Fruit fly (Drosophila melanogaster): ENCODE data around the gene Klp10A.
"Not testable (repeated sequence)": the region's sequence is repeated elsewhere in the genome, so short reads cannot be mapped to it uniquely, and the experiment has no call there.

Gene Klp10A

DNA sequence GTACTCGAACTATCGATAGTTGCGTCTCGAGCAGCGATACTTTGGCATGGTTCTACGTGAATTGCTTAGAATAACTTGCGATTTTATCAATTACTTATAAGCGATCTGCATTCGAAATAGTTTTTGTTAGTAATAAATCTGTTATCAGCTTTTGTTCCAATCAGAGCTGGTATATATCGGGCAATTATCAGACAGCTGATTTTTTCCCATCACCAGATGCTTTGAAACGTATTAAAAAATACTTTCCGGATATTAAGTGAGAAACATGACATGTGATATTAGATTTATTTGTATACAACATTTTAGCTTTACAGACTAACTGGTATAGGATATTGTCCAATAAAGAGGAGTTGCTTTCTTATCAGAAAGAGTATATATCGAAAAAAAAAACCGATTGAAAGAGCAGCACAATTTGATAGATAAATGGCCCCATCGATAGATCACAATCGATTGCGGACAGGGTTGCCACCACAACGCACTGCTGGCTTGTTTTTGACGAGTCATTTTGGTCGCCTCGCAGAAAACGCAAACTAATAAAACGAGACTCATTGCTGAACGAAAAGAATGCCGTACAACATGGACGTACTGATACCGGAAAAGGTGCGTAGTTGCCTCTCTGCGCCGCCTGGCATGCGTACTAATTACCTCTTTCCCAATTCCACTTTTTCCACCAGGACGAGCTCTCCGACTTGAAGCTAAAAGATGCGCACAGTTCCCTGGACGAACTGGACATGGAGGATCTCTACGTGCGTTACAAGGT is 12.0 kb downstream of the Klp10A start, which contains the start of gene Rpt3:
TSS of gene Rpt3 (plus strand) at position 353 of the 760 bp plus-strand sequence.
- no peak for TF ChIP-seq h (optimal IDR thresholded peaks at IDR 0.05)
- TF ChIP-seq insv (optimal IDR thresholded peaks at IDR 0.05): no peak
- TF ChIP-seq ttk (optimal IDR thresholded peaks at IDR 0.05): no peak
- TF ChIP-seq Myc (optimal IDR thresholded peaks at IDR 0.05): no peak
- TF ChIP-seq Sin3A (optimal IDR thresholded peaks at IDR 0.05): no peak
- TF ChIP-seq psq (optimal IDR thresholded peaks at IDR 0.05): no peak

DNA sequence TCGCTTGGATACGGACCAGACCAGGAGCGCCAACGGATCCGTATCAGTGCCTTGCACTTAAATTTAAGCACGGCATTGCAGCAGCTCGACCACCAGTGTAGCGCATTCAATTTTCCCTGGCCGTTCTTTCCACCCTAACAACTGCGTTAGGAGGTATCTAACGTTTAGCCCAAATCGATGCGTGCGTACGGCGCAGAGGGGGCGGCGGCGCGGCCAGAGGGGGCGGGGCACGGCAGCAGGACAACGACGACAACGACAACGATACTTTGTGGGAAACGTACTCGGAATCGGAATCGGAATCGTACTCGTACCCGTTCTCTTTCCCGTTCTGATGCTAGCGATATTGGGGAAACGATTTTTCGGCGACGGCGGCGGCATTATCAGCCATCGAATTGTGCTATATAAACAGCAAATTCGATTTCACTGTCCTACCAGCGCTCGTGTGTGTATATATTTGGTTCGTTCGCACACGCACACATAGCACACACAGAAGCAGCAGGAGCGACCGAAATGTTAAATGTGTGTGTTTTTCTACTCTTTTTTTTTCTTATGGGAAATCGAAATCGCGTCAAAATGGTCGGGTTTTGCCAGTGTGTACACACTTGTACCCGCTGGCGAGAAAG is 12.7 kb downstream of the Klp10A start, which contains the start of gene CG11122:
TSS of gene CG11122 (minus strand) at position 601 of the 623 bp plus-strand sequence.
- TF ChIP-seq insv (optimal IDR thresholded peaks at IDR 0.05) (no peak), psq (optimal IDR thresholded peaks at IDR 0.05) (no peak), ttk (optimal IDR thresholded peaks at IDR 0.05) (no peak), Sin3A (optimal IDR thresholded peaks at IDR 0.05) (no peak), h (optimal IDR thresholded peaks at IDR 0.05) (no peak)

DNA sequence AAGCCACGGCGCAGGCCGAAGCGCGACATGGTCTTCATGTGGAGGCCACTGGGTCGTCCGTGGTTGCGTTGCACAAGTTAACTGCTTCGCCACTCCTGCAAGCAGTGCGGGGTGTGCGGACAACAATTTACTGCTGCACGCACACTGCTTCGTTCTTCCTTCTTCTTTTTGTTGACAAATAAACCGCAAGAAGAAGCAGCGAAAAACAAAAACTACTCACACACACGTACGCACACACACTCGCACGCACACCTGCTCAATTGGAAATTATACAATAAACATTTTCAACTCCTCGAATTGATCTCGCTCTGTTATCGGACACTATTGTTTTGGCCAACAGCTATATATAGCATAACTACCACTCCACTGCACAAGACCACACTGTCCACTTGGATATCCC is 13.4 kb downstream of the Klp10A start:
- TF ChIP-seq h (optimal IDR thresholded peaks at IDR 0.05): no peak
- TF ChIP-seq psq (optimal IDR thresholded peaks at IDR 0.05): no peak
- TF ChIP-seq Sin3A (optimal IDR thresholded peaks at IDR 0.05): no peak
- no peak for TF ChIP-seq ttk (optimal IDR thresholded peaks at IDR 0.05)
- no peak for TF ChIP-seq Myc (optimal IDR thresholded peaks at IDR 0.05)
- TF ChIP-seq insv (optimal IDR thresholded peaks at IDR 0.05): no peak

DNA sequence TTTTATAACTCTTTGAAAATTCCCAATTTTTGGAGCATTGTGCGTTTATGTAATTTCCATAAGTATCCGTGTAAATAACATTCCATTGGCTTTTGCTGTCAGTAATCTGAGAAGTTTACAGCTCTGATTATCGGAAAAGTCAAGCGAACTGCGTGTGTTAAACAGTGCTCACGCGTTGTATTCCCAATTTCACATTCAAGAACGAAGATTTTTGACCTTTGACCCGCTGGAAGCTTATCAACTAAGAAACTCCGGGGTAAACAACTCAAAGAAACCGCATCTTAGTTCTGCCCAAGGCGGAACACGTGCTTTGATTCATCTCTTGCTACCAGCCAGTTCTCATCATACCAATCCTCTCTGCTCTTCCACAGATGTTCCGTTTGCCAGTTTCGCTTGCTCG is 27.2 kb downstream of the Klp10A start:
- TF ChIP-seq ttk (optimal IDR thresholded peaks at IDR 0.05) (no peak), psq (optimal IDR thresholded peaks at IDR 0.05) (no peak), insv (optimal IDR thresholded peaks at IDR 0.05) (no peak)

DNA sequence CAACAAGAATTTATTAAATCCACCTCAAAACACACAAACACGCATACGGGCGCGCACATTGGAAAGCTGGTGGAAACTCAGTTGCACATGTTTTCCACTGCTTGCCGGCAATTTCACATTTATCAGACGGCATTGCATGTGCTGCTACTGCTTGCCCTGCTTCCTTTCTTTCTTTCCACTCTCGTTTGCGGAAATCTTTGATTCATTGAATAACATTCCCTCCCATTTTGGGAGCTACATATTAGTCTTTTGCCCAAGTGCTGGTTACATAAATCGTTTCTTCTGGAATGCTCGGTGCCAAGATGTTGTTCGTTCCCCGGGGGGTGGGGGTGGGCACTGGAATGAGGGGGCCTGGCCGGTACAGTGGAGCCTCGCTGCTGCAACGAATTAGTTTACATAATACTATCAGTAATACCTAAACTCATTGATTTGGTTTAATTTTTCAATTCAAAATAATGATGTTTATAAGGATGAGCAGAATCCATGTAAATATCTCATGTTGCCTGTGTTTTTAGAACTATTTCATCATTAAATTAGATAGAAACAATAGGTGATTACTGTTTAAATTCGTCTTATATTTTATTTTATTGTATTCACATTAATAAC is 28.0 kb downstream of the Klp10A start:
- TF ChIP-seq Myc (optimal IDR thresholded peaks at IDR 0.05) (no peak), ttk (optimal IDR thresholded peaks at IDR 0.05) (no peak), Sin3A (optimal IDR thresholded peaks at IDR 0.05) (no peak), psq (optimal IDR thresholded peaks at IDR 0.05) (no peak), h (optimal IDR thresholded peaks at IDR 0.05) (no peak), insv (optimal IDR thresholded peaks at IDR 0.05) (no peak)

DNA sequence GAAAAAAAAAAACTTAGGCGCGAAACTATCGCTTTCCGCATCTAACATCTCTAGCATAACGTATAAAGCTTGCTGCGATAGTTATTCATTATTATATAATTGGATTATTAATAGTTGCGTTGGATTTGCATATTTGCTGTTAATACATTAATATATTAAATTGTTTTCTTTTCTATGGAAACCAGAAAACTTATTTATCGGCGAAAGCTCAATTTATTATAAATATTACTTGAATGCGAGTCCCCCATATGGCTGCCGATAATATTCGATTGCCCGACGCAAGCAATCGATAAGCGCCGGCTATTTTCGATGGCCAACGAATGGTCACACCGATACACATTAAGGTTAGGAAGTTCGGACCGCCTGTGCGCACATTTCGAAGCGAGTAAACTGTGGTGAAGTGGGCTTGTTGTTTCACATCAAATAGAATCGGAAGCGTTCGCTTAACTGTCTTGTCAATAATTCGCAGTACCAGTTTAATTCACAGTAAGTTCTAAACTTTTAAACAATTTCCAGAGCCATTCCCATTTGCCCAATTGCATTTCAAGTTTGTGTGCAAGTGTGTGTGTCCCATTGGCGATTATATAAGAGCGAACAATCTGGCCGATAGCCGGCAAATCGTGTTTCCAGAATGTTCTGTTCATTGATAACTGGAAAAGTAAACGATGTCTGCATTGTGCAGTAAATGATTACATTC is 28.6 kb downstream of the Klp10A start, which contains the start of gene Hsp60A:
TSS of gene Hsp60A (plus strand) at position 335 of the 697 bp plus-strand sequence.
- peak; percentile 75 for TF ChIP-seq psq (optimal IDR thresholded peaks at IDR 0.05)
- TF ChIP-seq Sin3A (optimal IDR thresholded peaks at IDR 0.05): no peak

DNA sequence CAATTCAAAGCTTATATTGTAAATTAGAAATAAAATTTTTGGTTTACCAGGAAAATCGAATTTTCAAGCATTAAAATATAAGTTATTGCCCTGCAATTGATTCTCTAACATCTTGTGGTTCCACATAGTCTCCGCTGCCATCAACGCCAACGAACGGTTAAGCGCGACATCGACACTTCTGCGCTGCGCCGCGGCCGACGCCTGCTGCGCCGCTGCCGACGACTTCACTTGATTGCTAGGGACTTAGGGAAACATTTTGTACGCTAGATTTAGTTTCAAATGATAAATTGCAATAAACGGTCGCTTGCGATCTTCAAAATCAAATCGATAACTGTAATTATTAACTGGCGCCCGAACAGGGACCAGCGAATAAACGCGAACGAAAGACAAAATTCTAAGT is 40.9 kb downstream of the Klp10A start, which contains the start of gene CG42249:
TSS of gene CG42249 (plus strand) at position 301 of the 400 bp plus-strand sequence.
- not testable (repeated sequence) for TF ChIP-seq h, insv, Myc (optimal IDR thresholded peaks at IDR 0.05)

DNA sequence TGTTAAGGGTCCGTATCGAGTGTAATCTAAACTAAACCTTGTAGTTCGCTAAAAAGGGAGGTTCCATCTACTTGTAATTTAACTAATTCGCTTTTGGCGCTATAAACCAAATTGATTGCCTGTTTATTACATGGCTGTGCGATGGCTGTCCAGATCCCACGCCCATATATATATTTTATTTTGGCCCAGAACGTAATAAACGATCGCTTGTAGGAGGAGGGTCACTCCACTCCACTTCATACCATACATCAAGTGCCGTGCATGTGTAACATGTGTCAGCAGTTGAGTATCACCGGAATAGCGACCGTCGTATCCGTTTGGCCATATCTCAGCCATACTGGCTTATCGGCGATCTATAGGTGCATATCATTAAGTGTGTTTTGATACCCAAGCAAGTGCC is 41.6 kb downstream of the Klp10A start:
- TF ChIP-seq Sin3A (optimal IDR thresholded peaks at IDR 0.05): no peak
- TF ChIP-seq psq (optimal IDR thresholded peaks at IDR 0.05): no peak
- no peak for TF ChIP-seq insv (optimal IDR thresholded peaks at IDR 0.05)
- no peak for TF ChIP-seq h (optimal IDR thresholded peaks at IDR 0.05)
- TF ChIP-seq ttk (optimal IDR thresholded peaks at IDR 0.05): no peak

DNA sequence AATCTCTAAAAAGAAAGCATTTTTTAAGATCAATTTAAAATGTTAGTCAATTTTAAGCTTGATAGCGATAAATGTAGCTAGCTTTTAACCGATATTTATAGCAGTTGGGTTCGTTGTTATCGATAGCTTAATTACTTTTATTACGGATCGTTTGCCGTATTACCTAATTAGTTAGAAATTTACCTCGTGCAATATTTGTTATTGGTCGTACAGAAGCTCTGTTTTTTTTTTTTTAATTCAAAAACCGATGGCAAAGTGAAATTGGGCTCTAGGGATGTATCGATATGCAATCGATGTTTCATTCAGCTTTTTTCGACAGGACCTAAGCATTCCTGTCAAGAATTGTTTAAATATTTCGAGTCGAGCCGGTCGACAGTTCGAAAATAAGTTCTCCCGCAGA is 44.7 kb downstream of the Klp10A start, which contains the start of gene CG2061:
TSS of gene CG2061 (plus strand) at position 292 of the 400 bp plus-strand sequence.
- TF ChIP-seq Sin3A (optimal IDR thresholded peaks at IDR 0.05): no peak
- TF ChIP-seq insv (optimal IDR thresholded peaks at IDR 0.05): no peak
- no peak for TF ChIP-seq ttk (optimal IDR thresholded peaks at IDR 0.05)
- TF ChIP-seq psq (optimal IDR thresholded peaks at IDR 0.05): no peak
- TF ChIP-seq h (optimal IDR thresholded peaks at IDR 0.05): no peak
- no peak for TF ChIP-seq Myc (optimal IDR thresholded peaks at IDR 0.05)

DNA sequence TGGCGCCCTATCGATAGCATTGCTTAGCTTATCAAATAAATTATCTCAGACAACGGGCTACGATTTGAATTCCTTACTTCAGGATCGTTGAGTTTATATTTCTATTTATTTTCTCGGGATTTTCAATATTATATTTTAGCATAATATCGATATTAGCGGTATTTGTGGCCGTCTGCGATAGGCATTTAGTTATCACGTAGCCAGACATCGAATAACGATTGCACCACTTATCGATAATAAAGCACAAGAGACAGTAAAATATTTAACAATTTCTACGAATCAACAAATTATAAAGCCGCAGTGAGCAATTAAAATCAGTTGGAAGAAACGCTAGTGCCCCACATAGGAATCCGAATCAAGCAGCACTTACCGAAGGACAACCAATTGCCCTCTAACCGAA is 46.8 kb downstream of the Klp10A start, which contains the start of gene CG2076:
TSS of gene CG2076 (plus strand) at position 50 of the 400 bp plus-strand sequence.
- TF ChIP-seq Sin3A (optimal IDR thresholded peaks at IDR 0.05) (no peak), h (optimal IDR thresholded peaks at IDR 0.05) (no peak), insv (optimal IDR thresholded peaks at IDR 0.05) (no peak)

DNA sequence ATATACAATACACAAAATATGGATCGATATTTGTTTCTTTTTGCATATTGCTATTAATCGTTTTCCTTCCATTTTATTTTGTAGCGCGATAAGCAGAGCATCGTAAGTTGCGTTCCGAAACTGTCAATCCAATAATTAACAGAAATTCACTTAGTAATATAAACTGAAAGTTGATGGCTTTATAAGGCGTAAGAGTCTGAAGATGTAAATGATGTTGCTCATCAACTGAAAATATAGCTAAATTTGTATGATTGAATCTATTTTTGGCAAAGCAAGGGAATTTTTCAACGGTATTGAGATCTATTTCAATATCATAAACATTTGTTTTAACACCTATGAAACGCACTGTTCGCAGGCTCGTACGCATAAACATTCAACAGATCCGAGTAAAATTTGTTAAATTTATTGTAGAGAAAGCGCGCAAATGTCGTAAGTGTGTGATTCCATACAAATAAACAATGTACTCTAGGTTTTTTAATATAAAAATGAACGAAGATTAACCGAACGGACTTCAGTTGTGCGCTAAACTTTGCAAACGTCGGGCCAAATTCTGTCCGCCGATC is 48.1 kb downstream of the Klp10A start, which contains the start of gene Vago:
TSS of gene Vago (plus strand) at position 513 of the 563 bp plus-strand sequence.
- TF ChIP-seq Sin3A (optimal IDR thresholded peaks at IDR 0.05) (no peak), ttk (optimal IDR thresholded peaks at IDR 0.05) (no peak), psq (optimal IDR thresholded peaks at IDR 0.05) (no peak), Myc (optimal IDR thresholded peaks at IDR 0.05) (no peak)

DNA sequence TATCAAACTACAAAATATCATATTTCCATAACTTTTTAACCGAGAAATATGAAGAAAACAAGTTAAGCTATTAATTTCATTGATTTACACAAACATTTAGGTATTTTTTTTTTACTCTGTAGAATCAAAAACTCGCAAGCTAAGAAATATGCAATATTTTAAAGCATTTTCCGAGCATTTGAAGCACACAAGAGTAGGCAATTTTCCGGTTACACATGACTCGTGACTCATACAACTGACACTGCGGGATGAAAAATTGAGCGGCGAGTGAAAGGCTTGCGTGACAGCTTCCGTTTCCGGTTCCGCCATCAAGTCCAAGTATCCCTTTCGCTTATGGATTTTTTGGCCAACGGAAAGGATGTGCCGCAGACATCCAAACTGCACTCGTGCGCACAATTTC is 49.5 kb downstream of the Klp10A start:
- no peak for TF ChIP-seq insv (optimal IDR thresholded peaks at IDR 0.05)
- no peak for TF ChIP-seq ttk (optimal IDR thresholded peaks at IDR 0.05)
- TF ChIP-seq Myc (optimal IDR thresholded peaks at IDR 0.05): no peak
- TF ChIP-seq Sin3A (optimal IDR thresholded peaks at IDR 0.05): no peak
- TF ChIP-seq psq (optimal IDR thresholded peaks at IDR 0.05): no peak
- TF ChIP-seq h (optimal IDR thresholded peaks at IDR 0.05): no peak
